Worm (Caenorhabditis elegans): ENCODE data around the gene uaf-2.

- no peak for TF ChIP-seq ztf-11 (tag; optimal IDR thresholded peaks at IDR 0.05)
- no peak for TF ChIP-seq zag-1 (tag; optimal IDR thresholded peaks at IDR 0.05)
- no peak for TF ChIP-seq nhr-77 (tag; optimal IDR thresholded peaks at IDR 0.05)
- TF ChIP-seq lin-15B (tag; optimal IDR thresholded peaks at IDR 0.05) = no peak
Measured at ce11 chrIV:17109436-17109835, 9.1 kb downstream of the uaf-2 start.
